Worm (Caenorhabditis elegans) whole organism, L1 larva: ENCODE measurements around the gene gst-39.

Source experiments
- F16B12.6 ChIP-seq: fragments of 150-350 bp; optimal IDR thresholded peaks from 2 replicates; lab custom pipeline; 2014; ENCODE audit warnings: missing biosample characterization, missing genetic modification characterization
- ces-1 ChIP-seq: fragments of 150-350 bp; optimal IDR thresholded peaks from 2 replicates; lab custom pipeline; 2014; ENCODE audit warnings: missing biosample characterization, missing genetic modification reagents, missing genetic modification characterization
- fkh-10 ChIP-seq: sonication (generic microtip); optimal IDR thresholded peaks from 2 replicates; lab custom pipeline; 2017; ENCODE audit warnings: missing biosample characterization, missing genetic modification reagents, missing genetic modification characterization
- nhr-76 ChIP-seq: sonication (generic microtip); optimal IDR thresholded peaks from 2 replicates; lab custom pipeline; 2017; ENCODE audit warnings: missing biosample characterization, missing genetic modification characterization
- nhr-77 ChIP-seq: fragments of 150-350 bp; optimal IDR thresholded peaks from 2 replicates; lab custom pipeline; 2014; ENCODE audit warnings: missing biosample characterization, missing genetic modification characterization
- pax-3 ChIP-seq: fragments of 200-800 bp; sonication (Bioruptor generic); optimal IDR thresholded peaks from 2 replicates; lab custom pipeline; 2018; ENCODE audit warnings: mild to moderate bottlenecking, missing genetic modification characterization, moderate library complexity, missing compliant biosample characterization
- sox-4 ChIP-seq: sonication (generic microtip); optimal IDR thresholded peaks from 2 replicates; lab custom pipeline; 2016; ENCODE audit warnings: missing genetic modification characterization, missing compliant biosample characterization
- tbx-2 ChIP-seq: sonication (generic microtip); optimal IDR thresholded peaks from 2 replicates; lab custom pipeline; 2016; ENCODE audit warnings: missing genetic modification characterization, missing compliant biosample characterization

ce11 chrII:15212260-15212914 lies 40.7 kb upstream of the gst-39 start:
- TF ChIP-seq nhr-76 (tag; lab: Kevin White, UChicago): no peak
- TF ChIP-seq fkh-10 (GFP tag; lab: Kevin White, UChicago): no peak
- TF ChIP-seq sox-4 (tag; lab: Kevin White, UChicago): no peak
- TF ChIP-seq F16B12.6 (tag; lab: Kevin White, UChicago): no peak
- no peak for TF ChIP-seq ces-1
- TF ChIP-seq pax-3 (tag; lab: Kevin White, UChicago): no peak
- TF ChIP-seq tbx-2: peak; percentile 65
- peak; percentile 62 for TF ChIP-seq nhr-77 (tag; lab: Kevin White, UChicago)
